Worm (Caenorhabditis elegans) whole organism, L2 larva: ENCODE measurements around the gene rgs-4.
A peak's percentile ranks its signal among the peaks of the same experiment; 100 is the strongest.

ENCODE experiments used
- C34F6.9 ChIP-seq: fragments of 150-350 bp; optimal IDR thresholded peaks from 2 replicates; lab custom pipeline; 2014; ENCODE audit warnings: missing biosample characterization, missing genetic modification characterization
- F13H6.1 ChIP-seq: sonication (generic microtip); optimal IDR thresholded peaks from 2 replicates; lab custom pipeline; 2016; ENCODE audit warnings: missing genetic modification characterization, missing compliant biosample characterization
- R02D3.7 ChIP-seq: fragments of 150-350 bp; optimal IDR thresholded peaks from 2 replicates; lab custom pipeline; 2014; ENCODE audit warnings: missing biosample characterization, missing genetic modification characterization
- alr-1 ChIP-seq: fragments of 150-350 bp; optimal IDR thresholded peaks from 2 replicates; lab custom pipeline; 2014; ENCODE audit warnings: missing biosample characterization, missing genetic modification characterization
- aly-2 ChIP-seq: fragments of 150-350 bp; optimal IDR thresholded peaks from 2 replicates; lab custom pipeline; 2014; ENCODE audit warnings: missing biosample characterization, missing genetic modification characterization
- ama-1 ChIP-seq: fragments of 150-350 bp; optimal IDR thresholded peaks from 2 replicates; lab custom pipeline; 2018; ENCODE audit warnings: inconsistent platforms
- blmp-1 ChIP-seq: sonication (generic microtip); optimal IDR thresholded peaks from 2 replicates; lab custom pipeline; 2017; ENCODE audit warnings: missing genetic modification characterization, mild to moderate bottlenecking, missing compliant biosample characterization, antibody characterized with exemption, moderate library complexity; ENCODE audit not compliant: insufficient read depth
- ceh-16 ChIP-seq: fragments of 150-350 bp; optimal IDR thresholded peaks from 2 replicates; lab custom pipeline; 2014; ENCODE audit warnings: missing biosample characterization, missing genetic modification characterization
- ceh-82 ChIP-seq: fragments of 150-350 bp; optimal IDR thresholded peaks from 2 replicates; lab custom pipeline; 2014; ENCODE audit warnings: missing biosample characterization, missing genetic modification characterization
- dmd-4 ChIP-seq: sonication (generic microtip); optimal IDR thresholded peaks from 2 replicates; lab custom pipeline; 2017; ENCODE audit warnings: missing biosample characterization, missing genetic modification characterization
- egl-27 ChIP-seq: sonication (generic microtip); optimal IDR thresholded peaks from 3 replicates; lab custom pipeline; 2017; ENCODE audit warnings: missing biosample characterization, missing genetic modification reagents, missing genetic modification characterization
- elt-1 ChIP-seq: fragments of 150-350 bp; optimal IDR thresholded peaks from 2 replicates; lab custom pipeline; 2014; ENCODE audit warnings: missing biosample characterization, missing genetic modification characterization
- fos-1 ChIP-seq: fragments of 150-350 bp; optimal IDR thresholded peaks from 2 replicates; lab custom pipeline; 2014; ENCODE audit warnings: missing biosample characterization, missing genetic modification characterization
- lin-11 ChIP-seq: fragments of 150-350 bp; sonication (generic microtip); optimal IDR thresholded peaks from 2 replicates; lab custom pipeline; 2014; ENCODE audit warnings: missing biosample characterization, missing genetic modification characterization, inconsistent platforms, mixed read lengths
- lin-13 ChIP-seq: fragments of 150-350 bp; optimal IDR thresholded peaks from 2 replicates; lab custom pipeline; 2014; ENCODE audit warnings: missing biosample characterization, missing genetic modification reagents, missing genetic modification characterization
- lin-39 ChIP-seq: fragments of 150-350 bp; optimal IDR thresholded peaks from 2 replicates; lab custom pipeline; 2014; ENCODE audit warnings: missing biosample characterization, missing genetic modification reagents, missing genetic modification characterization
- lsy-2 ChIP-seq, 2 experiments: fragments of 150-350 bp in 1 of 2; sonication (generic microtip) in 1 of 2; optimal IDR thresholded peaks; 2 replicates each; lab custom pipeline; 2014 to 2017; ENCODE audit warnings: missing biosample characterization in 2 of 2, missing genetic modification characterization in 2 of 2
- mab-5 ChIP-seq: fragments of 150-350 bp; optimal IDR thresholded peaks from 2 replicates; lab custom pipeline; 2014; ENCODE audit warnings: missing biosample characterization, missing genetic modification characterization
- mbf-1 ChIP-seq: sonication (generic microtip); optimal IDR thresholded peaks from 2 replicates; lab custom pipeline; 2017; ENCODE audit warnings: missing biosample characterization, missing genetic modification characterization
- mdl-1 ChIP-seq, 2 experiments: fragments of 150-350 bp in 1 of 2; sonication (generic microtip) in 1 of 2; optimal IDR thresholded peaks; 2 replicates each; lab custom pipeline; 2017; ENCODE audit warnings: missing biosample characterization in 2 of 2, missing genetic modification characterization in 2 of 2
- nhr-10 ChIP-seq: sonication (generic microtip); optimal IDR thresholded peaks from 2 replicates; lab custom pipeline; 2017; ENCODE audit warnings: missing biosample characterization, missing genetic modification characterization
- nhr-11 ChIP-seq: fragments of 150-350 bp; optimal IDR thresholded peaks from 2 replicates; lab custom pipeline; 2014; ENCODE audit warnings: missing biosample characterization, missing genetic modification characterization
- nhr-12 ChIP-seq: fragments of 150-350 bp; optimal IDR thresholded peaks from 2 replicates; lab custom pipeline; 2014; ENCODE audit warnings: missing biosample characterization, missing genetic modification characterization
- nhr-129 ChIP-seq: fragments of 150-350 bp; optimal IDR thresholded peaks from 2 replicates; lab custom pipeline; 2014; ENCODE audit warnings: missing biosample characterization, missing genetic modification characterization
- nhr-237 ChIP-seq: fragments of 150-350 bp; optimal IDR thresholded peaks from 2 replicates; lab custom pipeline; 2014; ENCODE audit warnings: missing biosample characterization, missing genetic modification characterization
- nhr-6 ChIP-seq: fragments of 150-350 bp; optimal IDR thresholded peaks from 2 replicates; lab custom pipeline; 2014; ENCODE audit warnings: missing biosample characterization, missing genetic modification characterization
- nhr-77 ChIP-seq: fragments of 150-350 bp; optimal IDR thresholded peaks from 2 replicates; lab custom pipeline; 2014; ENCODE audit warnings: missing biosample characterization, missing genetic modification characterization
- peb-1 ChIP-seq: fragments of 150-350 bp; optimal IDR thresholded peaks from 2 replicates; lab custom pipeline; 2014; ENCODE audit warnings: missing biosample characterization, missing genetic modification characterization
- sem-4 ChIP-seq: fragments of 150-350 bp; optimal IDR thresholded peaks from 2 replicates; lab custom pipeline; 2014; ENCODE audit warnings: missing biosample characterization, missing genetic modification reagents, missing genetic modification characterization
- skn-1 ChIP-seq: sonication (generic microtip); optimal IDR thresholded peaks from 2 replicates; lab custom pipeline; 2017; ENCODE audit warnings: missing biosample characterization, missing genetic modification characterization
- sma-3 ChIP-seq: sonication (generic microtip); optimal IDR thresholded peaks from 2 replicates; lab custom pipeline; 2016; ENCODE audit warnings: missing genetic modification reagents, missing genetic modification characterization, missing compliant biosample characterization
- sma-9 ChIP-seq, 2 experiments: fragments of 150-350 bp in 1 of 2; sonication (generic microtip) in 1 of 2; optimal IDR thresholded peaks; 2 replicates each; lab custom pipeline; 2014 to 2016; ENCODE audit warnings: missing genetic modification characterization in 2 of 2, mild to moderate bottlenecking in 1 of 2, missing biosample characterization in 1 of 2, missing compliant biosample characterization in 1 of 2, missing genetic modification reagents in 1 of 2, moderate library complexity in 1 of 2
- unc-39 ChIP-seq: fragments of 150-350 bp; optimal IDR thresholded peaks from 2 replicates; lab custom pipeline; 2014; ENCODE audit warnings: missing biosample characterization, missing genetic modification characterization
- unc-55 ChIP-seq: fragments of 150-350 bp; sonication (generic microtip); optimal IDR thresholded peaks from 3 replicates; lab custom pipeline; 2014; ENCODE audit warnings: missing biosample characterization, missing genetic modification reagents, missing genetic modification characterization
- zag-1 ChIP-seq: fragments of 150-350 bp; optimal IDR thresholded peaks from 2 replicates; lab custom pipeline; 2014; ENCODE audit warnings: missing biosample characterization, missing genetic modification characterization
- ztf-1 ChIP-seq: fragments of 200-800 bp; sonication (Bioruptor generic); conservative IDR thresholded peaks from 2 replicates; pipeline ENCODE4 v1.3.6; 2022; ENCODE audit warnings: missing genetic modification characterization, missing compliant biosample characterization
- ztf-11 ChIP-seq: sonication (generic microtip); optimal IDR thresholded peaks from 2 replicates; lab custom pipeline; 2017; ENCODE audit warnings: missing biosample characterization, missing genetic modification characterization
- ztf-4 ChIP-seq: fragments of 150-350 bp; optimal IDR thresholded peaks from 2 replicates; lab custom pipeline; 2014; ENCODE audit warnings: missing biosample characterization, missing genetic modification characterization

The rgs-4 gene

ce11 chrII:12612218-12612617 is 42.3 kb upstream of the rgs-4 start, which contains the start of gene nspe-4:
Gene nspe-4, plus strand, starts transcription at chrII:12612518.
- TF ChIP-seq skn-1 (tag; lab: Kevin White, UChicago) (no peak), sem-4 (tag; lab: Kevin White, UChicago) (no peak), fos-1 (tag; lab: Kevin White, UChicago) (no peak), nhr-12 (tag; lab: Kevin White, UChicago) (no peak), blmp-1 (no peak), mdl-1 (tag; optimal IDR thresholded peaks at IDR 0.05; lab: Kevin White, UChicago) (no peak), mbf-1 (tag; lab: Kevin White, UChicago) (no peak), elt-1 (tag; lab: Kevin White, UChicago) (no peak), mab-5 (no peak), ztf-1 (GFP tag; lab: Robert Waterston, UW) (no peak), sma-3 (GFP tag; lab: Kevin White, UChicago) (no peak), dmd-4 (no peak), ama-1 (no peak), zag-1 (tag; lab: Kevin White, UChicago) (no peak), unc-39 (no peak), sma-9 (GFP tag; optimal IDR thresholded peaks at IDR 0.05; lab: Kevin White, UChicago) (no peak), sma-9 (tag; optimal IDR thresholded peaks at IDR 0.05; lab: Kevin White, UChicago) (no peak), lin-13 (no peak), unc-55 (GFP tag; lab: Kevin White, UChicago) (no peak), F13H6.1 (tag; lab: Kevin White, UChicago) (no peak)
- TF ChIP-seq, all 48 proteins: peak for 0

- TF ChIP-seq sma-9 (GFP tag; optimal IDR thresholded peaks at IDR 0.05; lab: Kevin White, UChicago): peak; percentile 94
- TF ChIP-seq sma-9 (tag; optimal IDR thresholded peaks at IDR 0.05; lab: Kevin White, UChicago): no peak
- no peak for TF ChIP-seq lin-39 (tag; lab: Kevin White, UChicago)
- TF ChIP-seq mdl-1 (tag; optimal IDR thresholded peaks at IDR 0.05; lab: Kevin White, UChicago): no peak
- peak; percentile 42 for TF ChIP-seq sma-3 (GFP tag; lab: Kevin White, UChicago)
- TF ChIP-seq nhr-129: no peak
- no peak for TF ChIP-seq egl-27 (tag; lab: Kevin White, UChicago)
- TF ChIP-seq alr-1: no peak
- no peak for TF ChIP-seq ztf-11 (tag; lab: Kevin White, UChicago)
- TF ChIP-seq C34F6.9 (tag; lab: Kevin White, UChicago): no peak
- TF ChIP-seq zag-1 (tag; lab: Kevin White, UChicago): no peak
- no peak for TF ChIP-seq ceh-16 (tag; lab: Kevin White, UChicago)
- no peak for TF ChIP-seq R02D3.7 (tag; lab: Kevin White, UChicago)
Measured at ce11 chrII:12615413-12615812, 39.1 kb upstream of the rgs-4 start.

ce11 chrII:12616081-12616480 is 38.5 kb upstream of the rgs-4 start, which contains the start of gene nspe-6:
Gene nspe-6, minus strand, starts transcription at chrII:12616181.
- TF ChIP-seq ztf-4: no peak
- no peak for TF ChIP-seq alr-1
- TF ChIP-seq aly-2 (tag; lab: Kevin White, UChicago): no peak
- TF ChIP-seq mab-5: no peak
- no peak for TF ChIP-seq nhr-11 (tag; lab: Kevin White, UChicago)
- TF ChIP-seq nhr-12 (tag; lab: Kevin White, UChicago): no peak
- no peak for TF ChIP-seq skn-1 (tag; lab: Kevin White, UChicago)
- no peak for TF ChIP-seq lin-11 (tag; lab: Kevin White, UChicago)
- no peak for TF ChIP-seq peb-1 (tag; lab: Kevin White, UChicago)
- no peak for TF ChIP-seq ztf-1 (GFP tag; lab: Robert Waterston, UW)
- no peak for TF ChIP-seq nhr-77 (tag; lab: Kevin White, UChicago)
- TF ChIP-seq nhr-10 (tag; lab: Kevin White, UChicago): no peak

ce11 chrII:12617586-12617985 is 37.0 kb upstream of the rgs-4 start, which contains the start of gene nspe-3:
Gene nspe-3, plus strand, starts transcription at chrII:12617886.
- TF ChIP-seq C34F6.9 (tag; lab: Kevin White, UChicago) (no peak), F13H6.1 (tag; lab: Kevin White, UChicago) (no peak), nhr-237 (tag; lab: Kevin White, UChicago) (no peak), dmd-4 (no peak)

ce11 chrII:12619288-12619687 is 35.3 kb upstream of the rgs-4 start, which contains the start of gene nspe-2:
Gene nspe-2, minus strand, starts transcription at chrII:12619388.
- no peak for TF ChIP-seq nhr-77 (tag; lab: Kevin White, UChicago)
- TF ChIP-seq ztf-1 (GFP tag; lab: Robert Waterston, UW): no peak
- no peak for TF ChIP-seq sem-4 (tag; lab: Kevin White, UChicago)
- no peak for TF ChIP-seq lsy-2 (tag; optimal IDR thresholded peaks at IDR 0.05; lab: Kevin White, UChicago)
- no peak for TF ChIP-seq dmd-4
- TF ChIP-seq C34F6.9 (tag; lab: Kevin White, UChicago): no peak
- no peak for TF ChIP-seq elt-1 (tag; lab: Kevin White, UChicago)
- TF ChIP-seq peb-1 (tag; lab: Kevin White, UChicago): no peak
- no peak for TF ChIP-seq lin-39 (tag; lab: Kevin White, UChicago)
- TF ChIP-seq nhr-11 (tag; lab: Kevin White, UChicago): no peak
- no peak for TF ChIP-seq mdl-1 (tag; optimal IDR thresholded peaks at IDR 0.05; lab: Kevin White, UChicago)
- TF ChIP-seq nhr-6 (tag; lab: Kevin White, UChicago): no peak
- TF ChIP-seq mab-5: no peak
- no peak for TF ChIP-seq ama-1
- TF ChIP-seq ceh-82 (tag; lab: Kevin White, UChicago): no peak
- no peak for TF ChIP-seq lin-13
- TF ChIP-seq fos-1 (tag; lab: Kevin White, UChicago): no peak
- TF ChIP-seq, all 48 proteins: peak for 0
